Fruit fly (Drosophila melanogaster): ENCODE results near the gene CG1113.
A peak's percentile ranks its signal among the peaks of the same experiment; 100 is the strongest.

Gene CG1113

dm6 chr3R:5297315-5297714 is 44.4 kb downstream of the CG1113 start (continued):
- no peak for TF ChIP-seq CG3838 (GFP tag; optimal IDR thresholded peaks at IDR 0.05)
- peak; percentile 43; the same call in 1 of the 2 replicates for TF ChIP-seq CG13287 (GFP tag; IDR thresholded peaks at IDR 0.05; ENCODE audit: partially characterized antibody)
- TF ChIP-seq Mes4 (GFP tag; optimal IDR thresholded peaks at IDR 0.05): no peak
- TF ChIP-seq CG34376 (GFP tag; optimal IDR thresholded peaks at IDR 0.05): no peak
- TF ChIP-seq YL-1 (GFP tag; optimal IDR thresholded peaks at IDR 0.05): no peak
- no peak for TF ChIP-seq vnd (GFP tag; IDR thresholded peaks at IDR 0.05; ENCODE audit: partially characterized antibody)
- no peak for TF ChIP-seq Asciz (GFP tag; optimal IDR thresholded peaks at IDR 0.05)
- no peak for TF ChIP-seq CG2199 (GFP tag; IDR thresholded peaks at IDR 0.05)
- no peak for TF ChIP-seq Deaf1 (tag; optimal IDR thresholded peaks at IDR 0.05)
- peak; percentile 84 for TF ChIP-seq E2f2 (GFP tag; IDR thresholded peaks at IDR 0.05)
- no peak for TF ChIP-seq phol (tag; optimal IDR thresholded peaks at IDR 0.05)
- no peak for TF ChIP-seq eve (GFP tag; optimal IDR thresholded peaks at IDR 0.05)
- no peak for TF ChIP-seq NC2β (GFP tag; optimal IDR thresholded peaks at IDR 0.05)
- TF ChIP-seq ems (GFP tag; optimal IDR thresholded peaks at IDR 0.05): no peak
- TF ChIP-seq Antp (GFP tag; optimal IDR thresholded peaks at IDR 0.05): no peak
- no peak for TF ChIP-seq CG9932 (GFP tag; IDR thresholded peaks at IDR 0.05)
- TF ChIP-seq ap (GFP tag; IDR thresholded peaks at IDR 0.05): no peak
- TF ChIP-seq CG15696 (tag; optimal IDR thresholded peaks at IDR 0.05): no peak
- TF ChIP-seq CG12769 (tag; optimal IDR thresholded peaks at IDR 0.05): peak; percentile 16
- TF ChIP-seq nau (GFP tag; optimal IDR thresholded peaks at IDR 0.05): no peak
- TF ChIP-seq BtbVII (GFP tag; optimal IDR thresholded peaks at IDR 0.05): peak; percentile 1
- TF ChIP-seq stc (GFP tag; IDR thresholded peaks at IDR 0.05): no peak
- TF ChIP-seq seq (GFP tag; IDR thresholded peaks at IDR 0.05): no peak
- no peak for TF ChIP-seq gsb (GFP tag; IDR thresholded peaks at IDR 0.05)
- TF ChIP-seq Dip2 (GFP tag; IDR thresholded peaks at IDR 0.05): no peak
- TF ChIP-seq CG33213 (GFP tag; optimal IDR thresholded peaks at IDR 0.05): no peak
- TF ChIP-seq CG2875 (GFP tag; optimal IDR thresholded peaks at IDR 0.05): no peak
- no peak for TF ChIP-seq CoRest (tag; optimal IDR thresholded peaks at IDR 0.05)
- no peak for TF ChIP-seq grn (GFP tag; optimal IDR thresholded peaks at IDR 0.05)
- TF ChIP-seq Ravus (GFP tag; IDR thresholded peaks at IDR 0.05): no peak
- TF ChIP-seq sr (GFP tag; IDR thresholded peaks at IDR 0.05): no peak
- no peak for TF ChIP-seq fu2 (GFP tag; optimal IDR thresholded peaks at IDR 0.05)
- TF ChIP-seq Sin3A (optimal IDR thresholded peaks at IDR 0.05): no peak
- no peak for TF ChIP-seq CG11093 (GFP tag; IDR thresholded peaks at IDR 0.05)
- no peak for TF ChIP-seq Side (GFP tag; optimal IDR thresholded peaks at IDR 0.05)
- TF ChIP-seq CG14860 (GFP tag; IDR thresholded peaks at IDR 0.05; ENCODE audit: partially characterized antibody): no peak
- TF ChIP-seq pho (GFP tag; optimal IDR thresholded peaks at IDR 0.05): no peak
- no peak for TF ChIP-seq CG3065 (GFP tag; optimal IDR thresholded peaks at IDR 0.05)
- no peak for TF ChIP-seq nom (GFP tag; optimal IDR thresholded peaks at IDR 0.05)
- no peak for TF ChIP-seq CG17385 (GFP tag; optimal IDR thresholded peaks at IDR 0.05)
- TF ChIP-seq BEAF-32 (GFP tag; optimal IDR thresholded peaks at IDR 0.05): peak; percentile 34
- TF ChIP-seq CG10654 (GFP tag; optimal IDR thresholded peaks at IDR 0.05): no peak
- no peak for TF ChIP-seq CG8290 (GFP tag; optimal IDR thresholded peaks at IDR 0.05)
- TF ChIP-seq CG8290 (tag; optimal IDR thresholded peaks at IDR 0.05): peak in 1 of 2 experiments; percentile 35
- no peak for TF ChIP-seq Jarid2 (GFP tag; optimal IDR thresholded peaks at IDR 0.05)
- no peak for TF ChIP-seq CG5953 (GFP tag; IDR thresholded peaks at IDR 0.05)
- TF ChIP-seq Tbp (GFP tag; optimal IDR thresholded peaks at IDR 0.05): no peak
- TF ChIP-seq CG17802 (tag; optimal IDR thresholded peaks at IDR 0.05): no peak
- 0 out of 2 replicates have a peak, but pooled peaks have one; percentile 15 for TF ChIP-seq unc-4 (GFP tag; IDR thresholded peaks at IDR 0.05; ENCODE audit: partially characterized antibody)
- TF ChIP-seq CG14667 (GFP tag; IDR thresholded peaks at IDR 0.05): no peak
- TF ChIP-seq Oli (tag; optimal IDR thresholded peaks at IDR 0.05): no peak
- peak; percentile 83 for TF ChIP-seq MESR4 (GFP tag; optimal IDR thresholded peaks at IDR 0.05)
- no peak for TF ChIP-seq Mrtf (GFP tag; IDR thresholded peaks at IDR 0.05)

Measured in whole organism, embryonic.